Worm (Caenorhabditis elegans) whole organism, late embryonic: ENCODE results near the gene Y5H2B.3.

ENCODE experiments used
- dmd-4 ChIP-seq: sonication (generic microtip); optimal IDR thresholded peaks from 2 replicates; lab custom pipeline; 2016; ENCODE audit warnings: borderline replicate concordance, missing genetic modification characterization, missing compliant biosample characterization
- ref-2 ChIP-seq: sonication (generic microtip); optimal IDR thresholded peaks from 2 replicates; lab custom pipeline; 2016; ENCODE audit warnings: missing genetic modification characterization, missing compliant biosample characterization

DNA sequence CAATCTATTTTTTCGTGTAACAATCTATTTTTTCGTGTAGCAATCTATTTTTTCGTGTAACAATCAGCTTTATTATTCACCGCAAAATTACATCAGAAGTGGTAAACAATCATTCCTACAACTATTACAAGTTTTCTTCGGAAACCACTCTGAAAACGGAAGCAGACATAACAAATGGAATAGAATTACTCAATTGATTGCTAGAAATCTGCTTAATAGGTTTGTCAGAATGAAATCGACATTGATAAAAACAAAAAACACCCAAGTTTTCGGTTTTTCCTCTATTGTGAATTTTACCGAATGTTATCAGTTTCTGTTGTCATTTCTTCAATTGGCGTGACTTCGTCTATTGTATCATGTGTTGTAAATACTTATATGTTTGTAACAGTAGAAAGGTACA is 41.3 kb upstream of the Y5H2B.3 start, which contains the start of gene srbc-20:
- TF ChIP-seq dmd-4 = no peak
- no peak for TF ChIP-seq ref-2 (tag; lab: Kevin White, UChicago)
